Worm (Caenorhabditis elegans) whole organism, early embryonic: ENCODE measurements around the gene erg-28.

Experiments used
- aly-1 ChIP-seq: sonication (generic microtip); optimal IDR thresholded peaks from 2 replicates; lab custom pipeline; 2016; ENCODE audit warnings: missing genetic modification characterization, missing compliant biosample characterization
- pes-1 ChIP-seq: fragments of 200-800 bp; sonication (Bioruptor generic); IDR thresholded peaks from 2 replicates; pipeline ENCODE4 v1.3.6; 2022; ENCODE audit warnings: missing genetic modification reagents, missing genetic modification characterization, missing compliant biosample characterization

- no peak for TF ChIP-seq aly-1 (tag; lab: Kevin White, UChicago)
- no peak for TF ChIP-seq pes-1 (GFP tag; lab: Robert Waterston, UW)
Observed at ce11 chrV:12588030-12588429, 19.2 kb upstream of the erg-28 start, which contains the start of gene C14C10.1.
